Fruit fly (Drosophila melanogaster) whole organism, prepupa: Measurements from ENCODE around the gene dysc.

Source experiments
- Blimp-1 ChIP-seq: fragments of 200-800 bp; sonication (Bioruptor generic); optimal IDR thresholded peaks from 3 replicates; lab custom pipeline; 2017; ENCODE audit warnings: missing biosample characterization, missing genetic modification characterization, mild to moderate bottlenecking, moderate library complexity, missing genetic modification reagents
- CG10669 ChIP-seq: fragments of 200-800 bp; sonication (Bioruptor generic); optimal IDR thresholded peaks from 3 replicates; lab custom pipeline; 2018; ENCODE audit warnings: missing biosample characterization, mild to moderate bottlenecking, missing genetic modification characterization, moderate library complexity
- CG11294 ChIP-seq: fragments of 200-800 bp; sonication (Bioruptor generic); IDR thresholded peaks from 2 replicates; pipeline ENCODE4 v1.3.6; 2022; ENCODE audit warnings: missing biosample characterization, missing genetic modification characterization
- CG15336 ChIP-seq: fragments of 200-800 bp; sonication (Bioruptor generic); IDR thresholded peaks from 2 replicates; pipeline ENCODE4 v1.3.6; 2022; ENCODE audit warnings: missing biosample characterization, missing genetic modification characterization
- CG1621 ChIP-seq: fragments of 200-800 bp; sonication (Bioruptor generic); optimal IDR thresholded peaks from 3 replicates; lab custom pipeline; 2018; ENCODE audit warnings: missing biosample characterization, mild to moderate bottlenecking, missing genetic modification characterization
- CG16779 ChIP-seq: fragments of 200-800 bp; sonication (Bioruptor generic); optimal IDR thresholded peaks from 3 replicates; lab custom pipeline; 2017; ENCODE audit warnings: missing biosample characterization, mild to moderate bottlenecking, missing genetic modification characterization
- CG3032 ChIP-seq: fragments of 200-800 bp; optimal IDR thresholded peaks from 2 replicates; lab custom pipeline; 2019; ENCODE audit warnings: missing biosample characterization, mild to moderate bottlenecking, missing genetic modification characterization, moderate library complexity
- CG31627 ChIP-seq: fragments of 200-800 bp; sonication (Bioruptor generic); optimal IDR thresholded peaks from 3 replicates; lab custom pipeline; 2016; ENCODE audit warnings: missing biosample characterization, missing genetic modification characterization
- CG4318 ChIP-seq: fragments of 200-800 bp; sonication (Bioruptor generic); optimal IDR thresholded peaks from 3 replicates; lab custom pipeline; 2017; ENCODE audit warnings: missing biosample characterization, mild to moderate bottlenecking, missing genetic modification characterization
- CG6163 ChIP-seq: fragments of 200-800 bp; sonication (Bioruptor generic); IDR thresholded peaks from 3 replicates; pipeline ENCODE4 v1.3.6; 2022; ENCODE audit warnings: missing biosample characterization, missing genetic modification characterization
- CG6792 ChIP-seq: fragments of 200-800 bp; sonication (Bioruptor generic); optimal IDR thresholded peaks from 3 replicates; lab custom pipeline; 2016; ENCODE audit warnings: missing biosample characterization, missing genetic modification characterization
- CG6808 ChIP-seq: fragments of 200-800 bp; sonication (Bioruptor generic); optimal IDR thresholded peaks from 3 replicates; lab custom pipeline; 2017; ENCODE audit warnings: missing biosample characterization, missing genetic modification characterization, mild to moderate bottlenecking, moderate library complexity, missing genetic modification reagents
- CG6854 ChIP-seq: fragments of 200-800 bp; sonication (Bioruptor generic); optimal IDR thresholded peaks from 2 replicates; lab custom pipeline; 2017; ENCODE audit warnings: missing biosample characterization, mild to moderate bottlenecking, missing genetic modification characterization
- CG7368 ChIP-seq: fragments of 200-800 bp; sonication (Bioruptor generic); optimal IDR thresholded peaks from 3 replicates; lab custom pipeline; 2016; ENCODE audit warnings: missing biosample characterization, missing genetic modification characterization
- CG8319 ChIP-seq: fragments of 200-800 bp; sonication (Bioruptor generic); optimal IDR thresholded peaks from 3 replicates; lab custom pipeline; 2016; ENCODE audit warnings: missing biosample characterization, missing genetic modification characterization
- CG8632 ChIP-seq: fragments of 200-800 bp; sonication (Bioruptor generic); optimal IDR thresholded peaks from 3 replicates; lab custom pipeline; 2016; ENCODE audit warnings: missing biosample characterization, missing genetic modification characterization
- CG9139 ChIP-seq: fragments of 200-800 bp; sonication (Bioruptor generic); optimal IDR thresholded peaks from 3 replicates; lab custom pipeline; 2017; ENCODE audit warnings: missing biosample characterization, mild to moderate bottlenecking, missing genetic modification characterization
- Eip75B ChIP-seq: fragments of 200-800 bp; sonication (Bioruptor generic); optimal IDR thresholded peaks from 3 replicates; lab custom pipeline; 2016; ENCODE audit warnings: missing biosample characterization, missing genetic modification characterization
- Eip78C ChIP-seq: fragments of 200-800 bp; sonication (Bioruptor generic); peaks from one replicate; lab custom pipeline; 2016; ENCODE audit warnings: missing biosample characterization, missing genetic modification characterization
- Ets21C ChIP-seq: fragments of 200-800 bp; sonication (Bioruptor generic); optimal IDR thresholded peaks from 3 replicates; lab custom pipeline; 2016; ENCODE audit warnings: missing biosample characterization, missing genetic modification characterization
- Gug ChIP-seq: fragments of 200-800 bp; sonication (Bioruptor generic); IDR thresholded peaks from 2 replicates; pipeline ENCODE4 v1.3.6; 2022; ENCODE audit warnings: missing biosample characterization, missing genetic modification characterization
- Met ChIP-seq: fragments of 200-800 bp; sonication (Bioruptor generic); optimal IDR thresholded peaks from 3 replicates; lab custom pipeline; 2016; ENCODE audit warnings: missing biosample characterization, missing genetic modification characterization
- OdsH ChIP-seq: fragments of 200-800 bp; sonication (Bioruptor generic); optimal IDR thresholded peaks from 3 replicates; lab custom pipeline; 2016; ENCODE audit warnings: missing biosample characterization, missing genetic modification characterization
- Smox ChIP-seq: fragments of 200-800 bp; sonication (Bioruptor generic); optimal IDR thresholded peaks from 3 replicates; lab custom pipeline; 2016; ENCODE audit warnings: missing biosample characterization, missing genetic modification characterization
- Sox102F ChIP-seq: fragments of 200-800 bp; sonication (Bioruptor generic); optimal IDR thresholded peaks from 2 replicates; lab custom pipeline; 2016; ENCODE audit warnings: missing biosample characterization, mild to moderate bottlenecking, missing genetic modification characterization
- Sox15 ChIP-seq: fragments of 200-800 bp; sonication (Bioruptor generic); optimal IDR thresholded peaks from 3 replicates; lab custom pipeline; 2016; ENCODE audit warnings: missing biosample characterization, missing genetic modification characterization
- achi ChIP-seq: fragments of 200-800 bp; sonication (Bioruptor generic); optimal IDR thresholded peaks from 3 replicates; lab custom pipeline; 2016; ENCODE audit warnings: missing biosample characterization, missing genetic modification characterization
- acj6 ChIP-seq: fragments of 200-800 bp; sonication (Bioruptor generic); optimal IDR thresholded peaks from 3 replicates; lab custom pipeline; 2016; ENCODE audit warnings: missing biosample characterization, missing genetic modification characterization
- cyc ChIP-seq: fragments of 200-800 bp; sonication (Bioruptor generic); optimal IDR thresholded peaks from 3 replicates; lab custom pipeline; 2016; ENCODE audit warnings: missing biosample characterization, missing genetic modification characterization
- dac ChIP-seq: fragments of 200-800 bp; sonication (Bioruptor generic); optimal IDR thresholded peaks from 2 replicates; lab custom pipeline; 2017; ENCODE audit warnings: missing biosample characterization, mild to moderate bottlenecking, missing genetic modification characterization
- eg ChIP-seq: fragments of 200-800 bp; sonication (Bioruptor generic); IDR thresholded peaks from 3 replicates; pipeline ENCODE4 v1.3.6; 2022; ENCODE audit warnings: missing biosample characterization, missing genetic modification characterization
- fd85E ChIP-seq: fragments of 200-800 bp; sonication (Bioruptor generic); optimal IDR thresholded peaks from 3 replicates; lab custom pipeline; 2016; ENCODE audit warnings: missing biosample characterization, missing genetic modification characterization
- net ChIP-seq: fragments of 200-800 bp; sonication (Bioruptor generic); optimal IDR thresholded peaks from 3 replicates; lab custom pipeline; 2016; ENCODE audit warnings: missing biosample characterization, missing genetic modification characterization
- pdm3 ChIP-seq: fragments of 200-800 bp; sonication (Bioruptor generic); optimal IDR thresholded peaks from 3 replicates; lab custom pipeline; 2016; ENCODE audit warnings: missing biosample characterization, missing genetic modification characterization
- salr ChIP-seq, 2 experiments: fragments of 200-800 bp; sonication (Bioruptor generic); optimal IDR thresholded peaks; 3 replicates each; lab custom pipeline; 2016 to 2018; ENCODE audit warnings: missing biosample characterization in 2 of 2, missing genetic modification characterization in 2 of 2, mild to moderate bottlenecking in 1 of 2
- ss ChIP-seq, 2 experiments: fragments of 200-800 bp; sonication (Bioruptor generic); optimal IDR thresholded peaks; 2 replicates in 1 of 2; 3 replicates in 1 of 2; lab custom pipeline; 2017 to 2018; ENCODE audit warnings: mild to moderate bottlenecking in 2 of 2, missing biosample characterization in 2 of 2, missing genetic modification characterization in 2 of 2, moderate library complexity in 1 of 2
- svp ChIP-seq: fragments of 200-800 bp; sonication (Bioruptor generic); peaks from one replicate; lab custom pipeline; 2016; ENCODE audit warnings: missing biosample characterization, missing genetic modification characterization

dysc gene

DNA sequence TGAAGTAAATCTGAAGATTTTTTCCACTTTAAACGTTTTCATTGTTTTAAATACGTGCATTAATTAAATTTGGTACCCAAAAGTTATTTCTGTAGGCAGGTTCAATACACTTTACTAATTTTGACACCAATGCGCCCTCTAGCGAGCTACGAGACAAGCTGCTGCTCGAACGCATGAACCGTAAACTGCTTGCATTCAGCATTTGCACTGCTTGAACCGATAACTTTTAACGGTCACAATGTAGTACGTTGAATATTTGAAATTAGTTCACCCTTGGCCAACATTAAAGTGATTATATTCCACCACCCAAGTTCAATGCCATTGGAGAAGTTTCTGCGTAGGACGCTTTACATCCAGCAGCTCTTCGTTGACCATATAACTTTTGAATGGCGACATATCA lies 57.7 kb downstream of the dysc start:
- TF ChIP-seq svp (GFP tag; lab: Kevin White, UChicago), result no peak
- peak; percentile 1 for TF ChIP-seq CG31627 (GFP tag; lab: Kevin White, UChicago)
- no peak for TF ChIP-seq Eip75B (GFP tag; lab: Kevin White, UChicago)
- TF ChIP-seq Gug (GFP tag; lab: Robert Waterston, UW), result no peak

DNA sequence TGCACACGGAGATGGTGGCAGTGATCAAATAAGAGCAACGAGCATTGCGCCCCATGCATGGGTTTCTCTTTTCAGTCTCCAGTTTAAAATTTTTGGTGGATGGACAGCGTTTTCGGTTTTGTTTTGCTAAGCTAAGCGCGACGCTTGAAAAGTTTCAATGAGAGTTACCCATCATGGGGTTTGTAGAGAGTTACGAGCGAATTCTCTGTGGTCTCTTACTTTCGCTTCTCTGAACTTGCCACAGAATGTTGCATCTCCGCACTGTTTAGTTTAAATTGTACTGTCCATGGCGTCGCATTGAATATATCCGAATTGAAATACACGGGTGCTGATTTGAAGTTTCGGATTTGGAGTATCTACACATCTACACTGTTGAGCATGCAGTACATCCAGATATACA lies 59.7 kb downstream of the dysc start, which contains the start of gene Tsp68C:
TSS of gene Tsp68C (plus strand) at position 301 of the 400 bp plus-strand sequence.
- TF ChIP-seq CG8632 (no peak), CG8319 (GFP tag; lab: Kevin White, UChicago) (no peak), fd85E (GFP tag; lab: Kevin White, UChicago) (no peak), eg (no peak), cyc (GFP tag; lab: Kevin White, UChicago) (no peak)

DNA sequence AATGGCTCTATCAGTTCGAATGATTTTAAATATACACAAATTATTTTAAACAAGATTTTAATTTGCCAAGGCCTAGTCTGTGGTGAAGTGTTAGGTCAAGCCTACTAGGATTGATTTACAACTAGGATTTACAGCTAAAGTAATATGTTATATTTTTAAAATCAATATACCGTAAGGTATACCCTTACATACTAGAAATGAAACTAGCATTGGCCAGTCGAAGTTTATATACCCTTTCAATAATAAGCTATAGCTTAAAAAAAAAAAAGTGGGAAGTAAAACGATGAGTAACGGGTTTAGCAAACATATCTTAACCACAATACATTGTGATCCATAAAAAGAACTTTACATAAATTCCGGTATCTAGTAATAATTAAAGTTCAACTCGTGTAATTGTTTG lies 60.1 kb downstream of the dysc start, which contains the start of gene CG8750:
TSS of gene CG8750 (minus strand) at position 101 of the 400 bp plus-strand sequence.
- TF ChIP-seq salr (GFP tag; optimal IDR thresholded peaks at IDR 0.05; lab: Kevin White, UChicago) (no peak), CG6163 (GFP tag; lab: Robert Waterston, UW) (no peak), ss (GFP tag; optimal IDR thresholded peaks at IDR 0.05; lab: Kevin White, UChicago) (no peak)

DNA sequence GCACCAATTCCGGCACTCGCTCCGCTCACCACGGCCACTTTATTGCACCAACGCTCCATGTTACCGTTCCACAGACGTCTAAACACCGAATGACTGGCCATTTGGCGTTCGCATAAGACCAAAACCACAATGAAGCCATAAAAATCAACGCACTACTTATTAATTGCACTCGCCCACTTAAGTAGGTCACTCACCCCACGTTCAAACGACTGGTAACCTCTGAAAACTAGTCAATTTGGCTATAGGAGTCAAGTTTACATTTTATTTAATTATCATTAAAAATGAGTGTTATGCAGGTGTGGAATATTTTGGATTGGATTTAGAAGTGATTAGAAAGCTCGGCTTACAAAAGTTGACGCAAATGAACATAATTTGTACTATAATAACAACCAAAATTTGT lies 60.9 kb downstream of the dysc start, which contains the start of gene CG8757:
TSS of gene CG8757 (minus strand) at position 101 of the 400 bp plus-strand sequence.
- TF ChIP-seq CG9139 (GFP tag; lab: Kevin White, UChicago), result no peak
- TF ChIP-seq CG8632, result no peak
- TF ChIP-seq CG1621, result no peak
- TF ChIP-seq achi, result no peak
- no peak for TF ChIP-seq CG11294 (GFP tag; lab: Robert Waterston, UW)

DNA sequence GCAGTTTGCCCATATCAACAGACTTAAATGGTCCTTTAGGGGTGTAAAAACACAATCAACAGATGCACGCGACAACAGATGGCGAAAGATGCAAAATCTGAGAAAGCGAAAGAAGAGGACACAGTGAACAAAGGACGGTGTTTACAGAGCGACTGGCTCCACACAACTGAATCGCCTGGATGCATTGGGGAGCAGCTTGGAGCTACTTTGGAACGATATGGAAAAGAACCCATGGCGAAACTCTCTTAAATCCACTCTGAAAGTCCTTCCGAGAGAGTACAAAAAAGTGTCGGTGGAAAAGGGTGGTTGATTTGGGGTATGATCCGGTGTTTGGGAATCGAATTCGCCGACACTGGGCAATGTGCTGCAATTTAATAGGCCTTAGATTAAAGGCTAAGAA lies 62.3 kb downstream of the dysc start:
- no peak for TF ChIP-seq CG6854 (GFP tag; lab: Kevin White, UChicago)
- no peak for TF ChIP-seq CG11294 (GFP tag; lab: Robert Waterston, UW)
- TF ChIP-seq cyc (GFP tag; lab: Kevin White, UChicago), result no peak
- no peak for TF ChIP-seq CG6808 (GFP tag; lab: Kevin White, UChicago)
- no peak for TF ChIP-seq Eip75B (GFP tag; lab: Kevin White, UChicago)
- TF ChIP-seq CG15336 (GFP tag; lab: Robert Waterston, UW), result no peak
- no peak for TF ChIP-seq OdsH (GFP tag; lab: Kevin White, UChicago)
- no peak for TF ChIP-seq Smox
- TF ChIP-seq CG31627 (GFP tag; lab: Kevin White, UChicago), result no peak
- TF ChIP-seq Met (GFP tag; lab: Kevin White, UChicago), result no peak
- TF ChIP-seq Ets21C (GFP tag; lab: Kevin White, UChicago), result no peak
- no peak for TF ChIP-seq CG9139 (GFP tag; lab: Kevin White, UChicago)
- TF ChIP-seq Blimp-1 (GFP tag; lab: Kevin White, UChicago), result no peak
- no peak for TF ChIP-seq Eip78C (GFP tag; lab: Kevin White, UChicago)
- TF ChIP-seq CG7368 (GFP tag; lab: Kevin White, UChicago), result no peak
- TF ChIP-seq pdm3 (GFP tag; lab: Kevin White, UChicago), result no peak
- no peak for TF ChIP-seq Sox102F (GFP tag; lab: Kevin White, UChicago)
- TF ChIP-seq CG1621, result no peak
- TF ChIP-seq CG10669 (GFP tag; lab: Kevin White, UChicago), result no peak
- TF ChIP-seq, all 60 proteins: peak for 0

DNA sequence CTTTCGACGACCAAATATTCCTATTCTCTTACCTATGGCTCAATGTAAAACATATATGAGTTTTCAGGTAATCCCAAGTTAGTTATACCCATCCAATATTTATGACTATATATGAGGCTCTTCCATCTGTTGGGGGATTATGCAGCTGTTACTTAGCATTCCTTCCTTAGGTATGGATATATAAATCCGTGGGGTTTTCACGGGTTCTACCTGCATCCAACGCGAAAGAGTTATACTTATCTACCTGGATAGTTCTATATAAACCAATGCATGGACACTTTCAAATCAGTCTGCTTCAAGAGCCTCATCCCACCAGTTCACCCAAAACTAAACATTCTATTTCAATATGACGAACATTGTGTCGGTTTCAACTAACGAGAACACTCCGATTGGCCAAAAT lies 65.6 kb downstream of the dysc start, which contains the start of gene CG43184:
TSS of gene CG43184 (plus strand) at position 301 of the 400 bp plus-strand sequence.
- no peak for TF ChIP-seq Smox
- TF ChIP-seq salr (GFP tag; optimal IDR thresholded peaks at IDR 0.05; lab: Kevin White, UChicago), result no peak
- no peak for TF ChIP-seq acj6 (GFP tag; lab: Kevin White, UChicago)
- no peak for TF ChIP-seq eg
- no peak for TF ChIP-seq Blimp-1 (GFP tag; lab: Kevin White, UChicago)
- no peak for TF ChIP-seq net
- TF ChIP-seq CG3032, result no peak
- no peak for TF ChIP-seq CG6792 (GFP tag; lab: Kevin White, UChicago)
- TF ChIP-seq CG4318 (GFP tag; lab: Kevin White, UChicago), result no peak
- no peak for TF ChIP-seq Sox15 (GFP tag; lab: Kevin White, UChicago)
- TF ChIP-seq CG31627 (GFP tag; lab: Kevin White, UChicago), result no peak
- TF ChIP-seq CG16779 (tag; lab: Kevin White, UChicago), result no peak
- no peak for TF ChIP-seq Eip75B (GFP tag; lab: Kevin White, UChicago)
- no peak for TF ChIP-seq svp (GFP tag; lab: Kevin White, UChicago)
- TF ChIP-seq CG6163 (GFP tag; lab: Robert Waterston, UW), result no peak
- no peak for TF ChIP-seq Sox102F (GFP tag; lab: Kevin White, UChicago)
- no peak for TF ChIP-seq ss (GFP tag; optimal IDR thresholded peaks at IDR 0.05; lab: Kevin White, UChicago)
- TF ChIP-seq fd85E (GFP tag; lab: Kevin White, UChicago), result no peak
- TF ChIP-seq dac, result no peak
- TF ChIP-seq CG15336 (GFP tag; lab: Robert Waterston, UW), result no peak
